Worm (Caenorhabditis elegans): ENCODE data around the gene nhr-10.

ce11 chrIII:7083106-7083505 is 32.1 kb downstream of the nhr-10 start:
- TF ChIP-seq ham-2 (GFP tag; optimal IDR thresholded peaks at IDR 0.05), result no peak
- no peak for TF ChIP-seq lsy-2 (tag; optimal IDR thresholded peaks at IDR 0.05)
- TF ChIP-seq nhr-28 (tag; optimal IDR thresholded peaks at IDR 0.05), result no peak
- no peak for TF ChIP-seq bed-3 (GFP tag; optimal IDR thresholded peaks at IDR 0.05)
- TF ChIP-seq snpc-4 (tag; optimal IDR thresholded peaks at IDR 0.05), result no peak
- TF ChIP-seq elt-1 (tag; optimal IDR thresholded peaks at IDR 0.05; ENCODE audit: borderline replicate concordance, insufficient read depth), result no peak
- no peak for TF ChIP-seq nhr-2 (tag; optimal IDR thresholded peaks at IDR 0.05)
- TF ChIP-seq nhr-12 (tag; optimal IDR thresholded peaks at IDR 0.05), result no peak
- no peak for TF ChIP-seq sptf-1 (tag; optimal IDR thresholded peaks at IDR 0.05)
- TF ChIP-seq pha-4 (tag; optimal IDR thresholded peaks at IDR 0.05), result no peak
- TF ChIP-seq unc-62 (GFP tag; optimal IDR thresholded peaks at IDR 0.05), result no peak
